Worm (Caenorhabditis elegans): ENCODE measurements around the gene srbc-13.

The srbc-13 gene

DNA sequence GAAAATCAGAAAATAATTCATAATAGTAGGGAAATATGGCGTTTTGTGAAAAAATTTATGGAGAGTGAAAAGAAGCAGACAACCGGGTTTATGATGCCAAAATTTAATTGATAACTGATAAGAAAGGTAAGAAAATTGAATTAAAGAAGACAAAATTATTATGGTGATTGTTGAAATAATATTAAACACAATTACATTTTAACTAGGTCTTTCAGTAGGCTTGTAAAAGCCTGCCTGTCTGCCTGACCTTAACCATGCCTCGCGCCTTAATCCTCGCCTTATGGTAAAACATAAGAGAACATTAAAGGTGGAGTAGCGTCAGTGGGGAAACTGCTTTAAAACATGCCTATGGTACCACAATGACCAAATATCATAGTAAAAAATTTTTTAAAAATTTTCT, 30.9 kb downstream of the srbc-13 start, which contains the start of gene T02B11.8:
TSS of gene T02B11.8 (minus strand) at position 101 of the 400 bp plus-strand sequence.
- no peak for TF ChIP-seq jun-1 (tag; optimal IDR thresholded peaks at IDR 0.05)
- no peak for TF ChIP-seq dmd-8 (GFP tag; IDR thresholded peaks at IDR 0.05)
- TF ChIP-seq pqm-1 (tag; optimal IDR thresholded peaks at IDR 0.05), result no peak
- TF ChIP-seq nhr-28 (tag; optimal IDR thresholded peaks at IDR 0.05), result no peak
- TF ChIP-seq Y5F2A.4 (GFP tag; optimal IDR thresholded peaks at IDR 0.05), result no peak
- TF ChIP-seq saeg-2 (GFP tag; IDR thresholded peaks at IDR 0.05), result no peak
- no peak for TF ChIP-seq aly-2 (tag; optimal IDR thresholded peaks at IDR 0.05)
- no peak for TF ChIP-seq dve-1 (tag; optimal IDR thresholded peaks at IDR 0.05; ENCODE audit: insufficient read depth)

DNA sequence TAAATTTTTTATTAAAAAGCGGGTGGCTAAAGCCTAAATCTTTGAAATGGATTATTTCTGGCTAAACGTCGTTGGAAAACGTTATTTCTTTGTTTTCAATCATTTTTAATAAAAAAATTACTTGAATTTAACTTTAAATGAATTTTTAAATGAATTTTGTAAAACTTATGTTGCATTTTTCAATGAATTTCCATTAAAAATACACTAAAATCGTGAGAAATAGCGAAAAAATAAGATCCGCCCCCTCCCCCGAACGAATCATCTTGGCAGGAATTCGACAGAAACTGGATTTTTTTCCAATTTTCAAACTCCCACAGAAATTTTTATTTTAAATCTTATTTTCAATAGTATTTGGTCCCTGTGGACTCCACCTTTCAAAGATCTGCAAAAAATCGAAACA, 31.6 kb downstream of the srbc-13 start, which contains the start of gene srg-53:
TSS of gene srg-53 (plus strand) at position 301 of the 400 bp plus-strand sequence.
- no peak for TF ChIP-seq snpc-4 (tag; optimal IDR thresholded peaks at IDR 0.05)
- TF ChIP-seq mes-2 (tag; optimal IDR thresholded peaks at IDR 0.05; ENCODE audit: poor library complexity, severe bottlenecking), result no peak
- TF ChIP-seq sdz-12 (GFP tag; optimal IDR thresholded peaks at IDR 0.05), result no peak
- TF ChIP-seq unc-39 (tag; optimal IDR thresholded peaks at IDR 0.05), result no peak
- no peak for TF ChIP-seq hlh-30 (tag; optimal IDR thresholded peaks at IDR 0.05; ENCODE audit: insufficient read depth)
- no peak for TF ChIP-seq F26F4.8 (GFP tag; conservative IDR thresholded peaks at IDR 0.05)
- no peak for TF ChIP-seq lin-15B (tag; optimal IDR thresholded peaks at IDR 0.05)
- no peak for TF ChIP-seq nhr-6 (tag; optimal IDR thresholded peaks at IDR 0.05)
- TF ChIP-seq dmd-9 (GFP tag; IDR thresholded peaks at IDR 0.05), result no peak
- TF ChIP-seq zip-11 (GFP tag; IDR thresholded peaks at IDR 0.05), result no peak
- TF ChIP-seq mep-1 (tag; optimal IDR thresholded peaks at IDR 0.05), result no peak
- TF ChIP-seq ceh-82 (tag; optimal IDR thresholded peaks at IDR 0.05), result no peak
- no peak for TF ChIP-seq ces-1 (GFP tag; optimal IDR thresholded peaks at IDR 0.05)

DNA sequence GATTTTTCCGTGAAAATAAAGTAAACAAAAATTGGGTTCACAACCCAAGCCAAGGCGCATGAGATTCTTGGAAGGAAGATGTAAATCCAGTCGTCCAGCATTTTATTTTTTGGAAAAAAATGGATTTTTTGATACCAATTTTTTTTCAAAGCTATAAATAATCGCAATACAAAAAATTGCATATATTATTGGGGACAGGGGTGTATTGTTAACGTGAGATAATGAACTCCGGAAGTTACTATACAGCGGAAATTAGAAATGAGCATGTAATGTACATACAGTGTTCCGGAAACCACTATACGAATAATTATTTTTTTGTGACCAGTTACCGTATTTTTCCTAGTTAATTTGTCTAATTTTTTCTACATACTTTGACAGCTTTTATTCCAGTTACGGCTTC, 36.7 kb downstream of the srbc-13 start, which contains the start of gene srj-38:
TSS of gene srj-38 (minus strand) at position 101 of the 400 bp plus-strand sequence.
- TF ChIP-seq ctbp-1 (GFP tag; IDR thresholded peaks at IDR 0.05) (no peak), unc-62 (GFP tag; optimal IDR thresholded peaks at IDR 0.05 in 1 of 2) (no peak), unc-62 (tag; optimal IDR thresholded peaks at IDR 0.05) (no peak), ceh-82 (tag; optimal IDR thresholded peaks at IDR 0.05) (no peak), lsy-2 (tag; optimal IDR thresholded peaks at IDR 0.05) (no peak), hlh-11 (tag; optimal IDR thresholded peaks at IDR 0.05) (no peak), T26A8.4 (GFP tag; IDR thresholded peaks at IDR 0.05) (no peak), ceh-44 (GFP tag; IDR thresholded peaks at IDR 0.05) (no peak), F26F4.8 (GFP tag; conservative IDR thresholded peaks at IDR 0.05) (no peak), duxl-1 (tag; optimal IDR thresholded peaks at IDR 0.05; ENCODE audit: poor library complexity) (no peak), snpc-4 (tag; optimal IDR thresholded peaks at IDR 0.05) (no peak), mes-2 (tag; optimal IDR thresholded peaks at IDR 0.05; ENCODE audit: poor library complexity, severe bottlenecking) (no peak), madf-9 (GFP tag; conservative IDR thresholded peaks at IDR 0.05) (no peak), nhr-237 (tag; optimal IDR thresholded peaks at IDR 0.05) (no peak)

DNA sequence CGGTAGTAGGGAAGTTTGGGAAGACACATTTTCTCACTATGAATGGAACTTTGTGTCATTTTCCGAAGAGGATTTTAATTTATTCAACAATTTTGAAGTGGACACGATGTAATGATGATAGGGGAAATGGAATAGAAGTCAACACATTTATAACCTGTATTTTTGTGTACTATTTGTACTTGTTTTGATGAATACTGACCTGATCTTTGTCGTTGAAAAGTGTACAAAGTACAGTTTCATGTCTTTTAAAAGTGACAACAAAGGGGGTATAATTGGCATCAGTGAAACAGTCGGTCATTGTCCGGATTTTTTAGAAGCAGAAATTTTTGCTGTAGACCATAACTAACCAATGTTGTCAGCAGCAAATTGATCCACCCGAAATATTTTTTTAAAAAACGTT, 41.6 kb downstream of the srbc-13 start, which contains the start of gene T02B11.6:
TSS of gene T02B11.6 (minus strand) at position 101 of the 400 bp plus-strand sequence.
- TF ChIP-seq F26F4.8 (GFP tag; conservative IDR thresholded peaks at IDR 0.05) (no peak), mes-2 (tag; optimal IDR thresholded peaks at IDR 0.05; ENCODE audit: poor library complexity, severe bottlenecking) (no peak), lin-1 (GFP tag; IDR thresholded peaks at IDR 0.05) (no peak), lsy-2 (tag; optimal IDR thresholded peaks at IDR 0.05) (no peak), ctbp-1 (GFP tag; IDR thresholded peaks at IDR 0.05) (no peak), lin-15B (tag; optimal IDR thresholded peaks at IDR 0.05) (no peak), Y105C5A.15 (GFP tag; IDR thresholded peaks at IDR 0.05) (no peak), ceh-32 (tag; optimal IDR thresholded peaks at IDR 0.05; ENCODE audit: poor library complexity) (no peak)
